Worm (Caenorhabditis elegans) whole organism, young adult: ENCODE results near the gene srx-19.
A peak's percentile ranks its signal among the peaks of the same experiment; 100 is the strongest.

Source experiments
- B0019.2 ChIP-seq: fragments of 200-800 bp; sonication (Bioruptor generic); conservative IDR thresholded peaks from 2 replicates; pipeline ENCODE4 v1.3.6; 2022; ENCODE audit warnings: missing genetic modification reagents, missing genetic modification characterization, missing compliant biosample characterization
- B0035.1 ChIP-seq: sonication (generic microtip); optimal IDR thresholded peaks from 2 replicates; lab custom pipeline; 2016; ENCODE audit warnings: missing genetic modification characterization, mild to moderate bottlenecking, missing compliant biosample characterization, missing genotype, missing genetic modification reagents
- B0261.1 ChIP-seq: sonication (generic microtip); optimal IDR thresholded peaks from 2 replicates; lab custom pipeline; 2016; ENCODE audit warnings: mild to moderate bottlenecking, missing genetic modification characterization, moderate library complexity, missing compliant biosample characterization
- C06A6.2 ChIP-seq: fragments of 200-800 bp; sonication (Bioruptor generic); conservative IDR thresholded peaks from 2 replicates; pipeline ENCODE4 v1.3.6; 2022; ENCODE audit warnings: missing genetic modification characterization, missing compliant biosample characterization
- C17E4.6 ChIP-seq: fragments of 200-800 bp; sonication (Bioruptor generic); IDR thresholded peaks from 2 replicates; pipeline ENCODE4 v1.3.6; 2022; ENCODE audit warnings: missing genetic modification reagents, missing genetic modification characterization, missing compliant biosample characterization
- F23B12.7 ChIP-seq: sonication (generic microtip); optimal IDR thresholded peaks from 2 replicates; lab custom pipeline; 2017; ENCODE audit warnings: missing genetic modification characterization, mild to moderate bottlenecking, missing compliant biosample characterization, antibody characterized with exemption, moderate library complexity; ENCODE audit not compliant: insufficient read depth
- F37B4.10 ChIP-seq: fragments of 200-800 bp; sonication (Bioruptor generic); IDR thresholded peaks from 2 replicates; pipeline ENCODE4 v1.3.6; 2022; ENCODE audit warnings: missing genetic modification characterization, missing compliant biosample characterization
- F57C9.4 ChIP-seq: sonication (generic microtip); optimal IDR thresholded peaks from 2 replicates; lab custom pipeline; 2017; ENCODE audit warnings: mild to moderate bottlenecking, missing genetic modification characterization, missing compliant biosample characterization
- K11D2.4 ChIP-seq: fragments of 200-800 bp; sonication (Bioruptor generic); IDR thresholded peaks from 2 replicates; pipeline ENCODE4 v1.3.6; 2022; ENCODE audit warnings: missing genetic modification reagents, missing genetic modification characterization, missing compliant biosample characterization
- Y53F4B.3 ChIP-seq: fragments of 200-800 bp; sonication (Bioruptor generic); IDR thresholded peaks from 2 replicates; pipeline ENCODE4 v1.3.6; 2022; ENCODE audit warnings: missing genetic modification reagents, missing genetic modification characterization, missing compliant biosample characterization
- Y53G8AR.9 ChIP-seq: fragments of 200-800 bp; sonication (Bioruptor generic); conservative IDR thresholded peaks from 2 replicates; pipeline ENCODE4 v1.3.6; 2022; ENCODE audit warnings: missing genetic modification reagents, missing genetic modification characterization, missing compliant biosample characterization
- Y79H2A.3 ChIP-seq: fragments of 200-800 bp; sonication (Bioruptor generic); conservative IDR thresholded peaks from 2 replicates; pipeline ENCODE4 v1.3.6; 2022; ENCODE audit warnings: missing genetic modification reagents, missing genetic modification characterization, missing compliant biosample characterization
- ZK185.1 ChIP-seq: sonication (generic microtip); optimal IDR thresholded peaks from 2 replicates; lab custom pipeline; 2016; ENCODE audit warnings: mild to moderate bottlenecking, missing genetic modification characterization, missing compliant biosample characterization; ENCODE audit not compliant: poor library complexity, severe bottlenecking
- atf-7 ChIP-seq: sonication (generic microtip); optimal IDR thresholded peaks from 2 replicates; lab custom pipeline; 2017; ENCODE audit warnings: mild to moderate bottlenecking, missing genetic modification characterization, missing compliant biosample characterization
- athp-1 ChIP-seq: sonication (generic microtip); optimal IDR thresholded peaks from 2 replicates; lab custom pipeline; 2017; ENCODE audit warnings: mild to moderate bottlenecking, missing genetic modification characterization, missing compliant biosample characterization
- cebp-2 ChIP-seq: fragments of 200-800 bp; sonication (Bioruptor generic); IDR thresholded peaks from 2 replicates; pipeline ENCODE4 v1.3.6; 2022; ENCODE audit warnings: missing genetic modification characterization, missing compliant biosample characterization
- ceh-100 ChIP-seq: fragments of 200-800 bp; sonication (Bioruptor generic); IDR thresholded peaks from 2 replicates; pipeline ENCODE4 v1.3.6; 2022; ENCODE audit warnings: missing genetic modification reagents, missing genetic modification characterization, missing compliant biosample characterization
- dpff-1 ChIP-seq: sonication (generic microtip); optimal IDR thresholded peaks from 2 replicates; lab custom pipeline; 2017; ENCODE audit warnings: mild to moderate bottlenecking, missing genetic modification characterization, missing compliant biosample characterization
- egl-18 ChIP-seq: fragments of 200-800 bp; sonication (Bioruptor generic); IDR thresholded peaks from 2 replicates; pipeline ENCODE4 v1.3.6; 2022; ENCODE audit warnings: missing genetic modification reagents, missing genetic modification characterization, missing compliant biosample characterization
- egl-44 ChIP-seq: fragments of 200-800 bp; sonication (Bioruptor generic); IDR thresholded peaks from 2 replicates; pipeline ENCODE4 v1.3.6; 2022; ENCODE audit warnings: missing genetic modification reagents, missing genetic modification characterization, missing compliant biosample characterization
- egrh-3 ChIP-seq: fragments of 200-800 bp; sonication (Bioruptor generic); IDR thresholded peaks from 2 replicates; pipeline ENCODE4 v1.3.6; 2022; ENCODE audit warnings: missing genetic modification reagents, missing genetic modification characterization, missing compliant biosample characterization
- ets-4 ChIP-seq: fragments of 200-800 bp; sonication (Bioruptor generic); optimal IDR thresholded peaks from 2 replicates; lab custom pipeline; 2018; ENCODE audit warnings: mild to moderate bottlenecking, missing genetic modification characterization, missing compliant biosample characterization
- him-1 ChIP-seq: sonication (generic microtip); optimal IDR thresholded peaks from 2 replicates; lab custom pipeline; 2016; ENCODE audit warnings: missing genotype, missing genetic modification reagents, missing genetic modification characterization, missing compliant biosample characterization
- hlh-12 ChIP-seq: sonication (generic microtip); optimal IDR thresholded peaks from 2 replicates; lab custom pipeline; 2016; ENCODE audit warnings: missing genetic modification characterization, missing compliant biosample characterization
- hlh-26 ChIP-seq: fragments of 200-800 bp; sonication (Bioruptor generic); conservative IDR thresholded peaks from 2 replicates; pipeline ENCODE4 v1.3.6; 2022; ENCODE audit warnings: missing genetic modification reagents, missing genetic modification characterization, missing compliant biosample characterization
- hmg-1.2 ChIP-seq: fragments of 200-800 bp; sonication (Bioruptor generic); IDR thresholded peaks from 2 replicates; pipeline ENCODE4 v1.3.6; 2022; ENCODE audit warnings: missing genetic modification reagents, missing genetic modification characterization, missing compliant biosample characterization
- hsf-1 ChIP-seq: fragments of 200-800 bp; sonication (Bioruptor generic); IDR thresholded peaks from 2 replicates; pipeline ENCODE4 v1.3.6; 2022; ENCODE audit warnings: missing genetic modification reagents, missing genetic modification characterization, missing compliant biosample characterization
- let-526 ChIP-seq: fragments of 200-800 bp; sonication (Bioruptor generic); IDR thresholded peaks from 2 replicates; pipeline ENCODE4 v1.3.6; 2022; ENCODE audit warnings: missing genetic modification reagents, missing genetic modification characterization, missing compliant biosample characterization
- lin-35 ChIP-seq, 3 experiments: fragments of 150-350 bp in 2 of 3; sonication (generic microtip) in 1 of 3; optimal IDR thresholded peaks; 2 replicates each; lab custom pipeline; 2014 to 2018; ENCODE audit warnings: missing biosample characterization in 3 of 3, missing genetic modification characterization in 3 of 3, missing genetic modification reagents in 3 of 3
- lin-40 ChIP-seq: sonication (generic microtip); optimal IDR thresholded peaks from 2 replicates; lab custom pipeline; 2016; ENCODE audit warnings: missing genetic modification characterization, mild to moderate bottlenecking, missing compliant biosample characterization, missing genotype, missing genetic modification reagents
- lin-54 ChIP-seq: fragments of 200-800 bp; sonication (Bioruptor generic); optimal IDR thresholded peaks from 2 replicates; lab custom pipeline; 2018; ENCODE audit warnings: mild to moderate bottlenecking, missing genetic modification characterization, missing compliant biosample characterization
- madf-10 ChIP-seq: sonication (generic microtip); optimal IDR thresholded peaks from 2 replicates; lab custom pipeline; 2016; ENCODE audit warnings: mild to moderate bottlenecking, missing genetic modification characterization, missing compliant biosample characterization
- nfya-1 ChIP-seq: sonication (generic microtip); optimal IDR thresholded peaks from 2 replicates; lab custom pipeline; 2017; ENCODE audit warnings: antibody characterized with exemption, missing compliant biosample characterization, missing genetic modification characterization, borderline replicate concordance; ENCODE audit not compliant: insufficient read depth
- nfya-2 ChIP-seq: fragments of 200-800 bp; sonication (Bioruptor generic); IDR thresholded peaks from 2 replicates; pipeline ENCODE4 v1.3.6; 2022; ENCODE audit warnings: missing genetic modification reagents, missing genetic modification characterization, missing compliant biosample characterization
- nhr-120 ChIP-seq: fragments of 200-800 bp; sonication (Bioruptor generic); IDR thresholded peaks from 2 replicates; pipeline ENCODE4 v1.3.6; 2022; ENCODE audit warnings: missing genetic modification characterization, missing compliant biosample characterization
- nhr-179 ChIP-seq: sonication (generic microtip); optimal IDR thresholded peaks from 2 replicates; lab custom pipeline; 2016; ENCODE audit warnings: mild to moderate bottlenecking, missing genetic modification characterization, missing compliant biosample characterization
- nhr-27 ChIP-seq: fragments of 200-800 bp; sonication (Bioruptor generic); optimal IDR thresholded peaks from 2 replicates; lab custom pipeline; 2018; ENCODE audit warnings: mild to moderate bottlenecking, missing genetic modification characterization, moderate library complexity, missing compliant biosample characterization
- pha-4 ChIP-seq: fragments of 150-350 bp; sonication (generic microtip); optimal IDR thresholded peaks from 2 replicates; lab custom pipeline; 2014; ENCODE audit warnings: missing biosample characterization, missing genetic modification reagents, missing genetic modification characterization
- repo-1 ChIP-seq: sonication (generic microtip); optimal IDR thresholded peaks from 2 replicates; lab custom pipeline; 2017; ENCODE audit warnings: mild to moderate bottlenecking, missing genetic modification characterization, missing compliant biosample characterization
- sea-2 ChIP-seq: fragments of 200-800 bp; sonication (Bioruptor generic); IDR thresholded peaks from 2 replicates; pipeline ENCODE4 v1.3.6; 2022; ENCODE audit warnings: missing genetic modification characterization, missing compliant biosample characterization
- snpc-1.3 ChIP-seq: sonication (generic microtip); optimal IDR thresholded peaks from 2 replicates; lab custom pipeline; 2017; ENCODE audit warnings: missing genetic modification characterization, mild to moderate bottlenecking, missing compliant biosample characterization, antibody characterized with exemption, moderate library complexity, missing genotype, missing genetic modification reagents; ENCODE audit not compliant: insufficient read depth
- somi-1 ChIP-seq: fragments of 200-800 bp; sonication (Bioruptor generic); optimal IDR thresholded peaks from 2 replicates; lab custom pipeline; 2018; ENCODE audit warnings: mild to moderate bottlenecking, missing genetic modification characterization, missing compliant biosample characterization
- sptf-2 ChIP-seq: fragments of 200-800 bp; sonication (Bioruptor generic); optimal IDR thresholded peaks from 2 replicates; lab custom pipeline; 2018; ENCODE audit warnings: mild to moderate bottlenecking, missing genetic modification characterization, missing compliant biosample characterization
- tbp1 ChIP-seq: fragments of 200-800 bp; sonication (Bioruptor generic); optimal IDR thresholded peaks from 2 replicates; lab custom pipeline; 2018; ENCODE audit warnings: mild to moderate bottlenecking, missing genetic modification characterization, missing compliant biosample characterization
- tbx-9 ChIP-seq: sonication (generic microtip); optimal IDR thresholded peaks from 2 replicates; lab custom pipeline; 2016; ENCODE audit warnings: borderline replicate concordance, missing genetic modification characterization, inconsistent platforms, missing compliant biosample characterization
- unc-130 ChIP-seq: sonication (generic microtip); optimal IDR thresholded peaks from 2 replicates; lab custom pipeline; 2016; ENCODE audit warnings: missing genetic modification reagents, missing genetic modification characterization, missing compliant biosample characterization
- xnd-1 ChIP-seq: sonication (generic microtip); optimal IDR thresholded peaks from 2 replicates; lab custom pipeline; 2016; ENCODE audit warnings: missing genotype, missing genetic modification reagents, missing genetic modification characterization, missing compliant biosample characterization
- zim-3 ChIP-seq: sonication (generic microtip); optimal IDR thresholded peaks from 2 replicates; lab custom pipeline; 2017; ENCODE audit warnings: mild to moderate bottlenecking, missing genetic modification characterization, moderate library complexity, missing compliant biosample characterization
- ztf-3 ChIP-seq: fragments of 200-800 bp; sonication (Bioruptor generic); optimal IDR thresholded peaks from 2 replicates; lab custom pipeline; 2018; ENCODE audit warnings: mild to moderate bottlenecking, missing genetic modification characterization, missing compliant biosample characterization

srx-19 gene

DNA sequence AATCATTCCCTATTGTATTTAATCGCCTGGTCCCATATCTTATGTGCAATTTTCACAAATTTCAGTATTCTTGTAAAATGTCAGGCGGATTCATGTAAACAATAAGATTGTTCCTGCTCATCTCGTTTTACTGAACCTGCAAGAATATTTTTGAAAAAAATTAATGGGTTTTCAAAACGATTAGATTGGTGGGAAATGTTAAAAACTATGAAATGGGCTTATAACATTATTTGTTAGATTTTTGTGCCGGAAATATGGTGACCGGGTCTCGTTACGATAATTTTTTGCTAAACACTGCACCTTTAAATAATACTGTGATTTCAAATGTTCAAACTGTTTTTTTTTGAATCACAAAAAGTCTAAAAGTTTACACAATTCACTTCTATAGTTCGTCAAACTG is 32.4 kb downstream of the srx-19 start (continued):
- no peak for TF ChIP-seq F57C9.4 (tag; lab: Kevin White, UChicago)
- TF ChIP-seq ZK185.1 (tag; lab: Kevin White, UChicago) = no peak
- no peak for TF ChIP-seq dpff-1 (tag; lab: Kevin White, UChicago)
- no peak for TF ChIP-seq pha-4 (tag; lab: Kevin White, UChicago)
- no peak for TF ChIP-seq ceh-100 (GFP tag; lab: Robert Waterston, UW)
- TF ChIP-seq tbp1 (GFP tag; lab: Kevin White, UChicago) = peak; percentile 13
- no peak for TF ChIP-seq nhr-27 (tag; lab: Kevin White, UChicago)
- TF ChIP-seq madf-10 = no peak
- no peak for TF ChIP-seq lin-40 (tag; lab: Kevin White, UChicago)
- peak; percentile 43; the same call in 1 of the 2 replicates for TF ChIP-seq B0019.2 (GFP tag; lab: Robert Waterston, UW)
- no peak for TF ChIP-seq F37B4.10 (GFP tag; lab: Robert Waterston, UW)
- TF ChIP-seq sea-2 (GFP tag; lab: Robert Waterston, UW) = no peak
- no peak for TF ChIP-seq xnd-1 (tag; lab: Kevin White, UChicago)
- TF ChIP-seq lin-35 (GFP tag; optimal IDR thresholded peaks at IDR 0.05; lab: Kevin White, UChicago) = no peak
- TF ChIP-seq K11D2.4 = no peak
- TF ChIP-seq Y53G8AR.9 (GFP tag; lab: Robert Waterston, UW) = 0 out of 2 replicates have a peak, but pooled peaks have one; percentile 62
- no peak for TF ChIP-seq nfya-1 (tag; lab: Kevin White, UChicago)
- TF ChIP-seq lin-54 (GFP tag; lab: Kevin White, UChicago) = peak; percentile 64
- peak; percentile 8 for TF ChIP-seq repo-1 (tag; lab: Kevin White, UChicago)
- TF ChIP-seq let-526 (GFP tag; lab: Robert Waterston, UW) = no peak
- no peak for TF ChIP-seq somi-1 (GFP tag; lab: Kevin White, UChicago)
- no peak for TF ChIP-seq cebp-2 (GFP tag; lab: Robert Waterston, UW)
- 0 out of 2 replicates have a peak, but pooled peaks have one; percentile 21 for TF ChIP-seq hsf-1 (GFP tag; lab: Robert Waterston, UW)
- TF ChIP-seq unc-130 = peak; percentile 34
- TF ChIP-seq B0035.1 (tag; lab: Kevin White, UChicago) = no peak
- no peak for TF ChIP-seq snpc-1.3 (tag; lab: Kevin White, UChicago)
- no peak for TF ChIP-seq ztf-3
- 0 out of 2 replicates have a peak, but pooled peaks have one; percentile 33 for TF ChIP-seq C17E4.6 (GFP tag; lab: Robert Waterston, UW)
- TF ChIP-seq C06A6.2 = no peak
- no peak for TF ChIP-seq egrh-3 (GFP tag; lab: Robert Waterston, UW)
- no peak for TF ChIP-seq nhr-179 (tag; lab: Kevin White, UChicago)
- TF ChIP-seq Y53F4B.3 (GFP tag; lab: Robert Waterston, UW) = 0 out of 2 replicates have a peak, but pooled peaks have one; percentile 39
- TF ChIP-seq nfya-2 (GFP tag; lab: Robert Waterston, UW) = 0 out of 2 replicates have a peak, but pooled peaks have one; percentile 5
- TF ChIP-seq egl-18 (GFP tag; lab: Robert Waterston, UW) = no peak
- no peak for TF ChIP-seq B0261.1 (tag; lab: Kevin White, UChicago)
- TF ChIP-seq egl-44 (GFP tag; lab: Robert Waterston, UW) = 0 out of 2 replicates have a peak, but pooled peaks have one; percentile 31
- no peak for TF ChIP-seq F23B12.7
- no peak for TF ChIP-seq hmg-1.2 (GFP tag; lab: Robert Waterston, UW)
- no peak for TF ChIP-seq atf-7 (tag; lab: Kevin White, UChicago)
- TF ChIP-seq athp-1 (tag; lab: Kevin White, UChicago) = peak; percentile 19
- no peak for TF ChIP-seq sptf-2 (GFP tag; lab: Kevin White, UChicago)
- no peak for TF ChIP-seq hlh-12 (tag; lab: Kevin White, UChicago)
- no peak for TF ChIP-seq zim-3 (tag; lab: Kevin White, UChicago)
- no peak for TF ChIP-seq him-1 (tag; lab: Kevin White, UChicago)
- TF ChIP-seq hlh-26 = no peak
- no peak for TF ChIP-seq ets-4
- TF ChIP-seq nhr-120 = no peak
- no peak for TF ChIP-seq tbx-9 (tag; lab: Kevin White, UChicago)
- TF ChIP-seq Y79H2A.3 (GFP tag; lab: Robert Waterston, UW) = peak; percentile 77
